Worm (Caenorhabditis elegans) whole organism, L1 larva: Measurements from ENCODE around the gene clec-39.

Source experiments
- F16B12.6 ChIP-seq: fragments of 150-350 bp; optimal IDR thresholded peaks from 2 replicates; lab custom pipeline; 2014; ENCODE audit warnings: missing biosample characterization, missing genetic modification characterization
- fkh-8 ChIP-seq: sonication (generic microtip); optimal IDR thresholded peaks from 2 replicates; lab custom pipeline; 2016; ENCODE audit warnings: mild to moderate bottlenecking, missing genetic modification characterization, missing compliant biosample characterization
- nhr-237 ChIP-seq: fragments of 150-350 bp; optimal IDR thresholded peaks from 2 replicates; lab custom pipeline; 2014; ENCODE audit warnings: missing biosample characterization, missing genetic modification characterization
- nhr-76 ChIP-seq: sonication (generic microtip); optimal IDR thresholded peaks from 2 replicates; lab custom pipeline; 2017; ENCODE audit warnings: missing biosample characterization, missing genetic modification characterization

DNA sequence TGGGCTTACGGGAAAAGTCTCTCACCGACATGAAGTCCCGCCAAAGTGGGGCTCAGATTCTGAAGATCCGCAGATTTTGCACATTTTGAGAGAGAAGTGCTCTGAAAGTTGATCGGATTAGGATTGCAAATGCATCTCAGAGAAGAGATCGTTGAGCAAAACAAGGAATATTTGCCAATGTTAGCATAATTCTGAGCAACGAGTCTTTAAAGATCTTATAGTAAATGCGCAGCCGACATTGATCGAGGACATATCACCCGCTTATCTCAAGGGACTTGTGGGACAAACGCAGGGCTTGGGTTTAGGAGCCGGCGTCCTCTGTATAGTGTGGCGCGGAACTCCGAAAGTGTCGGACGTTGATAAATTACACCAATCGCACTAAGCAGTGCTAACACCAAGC is 15.3 kb upstream of the clec-39 start, which contains the start of gene nhr-112:
- no peak for TF ChIP-seq nhr-237 (tag; lab: Kevin White, UChicago)
- no peak for TF ChIP-seq fkh-8 (tag; lab: Kevin White, UChicago)
- TF ChIP-seq nhr-76 (tag; lab: Kevin White, UChicago): no peak
- TF ChIP-seq F16B12.6 (tag; lab: Kevin White, UChicago): no peak
